Fruit fly (Drosophila melanogaster) Kc167 (cell line): ENCODE measurements around the gene CG15563.

Source experiments
- Myc ChIP-seq: fragments of >200 bp; optimal IDR thresholded peaks from 2 replicates; lab custom pipeline; 2017; ENCODE audit warnings: missing external identifiers
- Sin3A ChIP-seq: fragments of >200 bp; optimal IDR thresholded peaks from 2 replicates; lab custom pipeline; 2018; ENCODE audit warnings: missing external identifiers
- h ChIP-seq: fragments of >200 bp; optimal IDR thresholded peaks from 3 replicates; lab custom pipeline; 2018; ENCODE audit warnings: missing external identifiers
- insv ChIP-seq: fragments of >200 bp; optimal IDR thresholded peaks from 3 replicates; lab custom pipeline; 2018; ENCODE audit warnings: missing external identifiers
- psq ChIP-seq: fragments of >200 bp; optimal IDR thresholded peaks from 2 replicates; lab custom pipeline; 2017; ENCODE audit warnings: missing external identifiers
- ttk ChIP-seq: sonication (Bioruptor generic); optimal IDR thresholded peaks from 2 replicates; lab custom pipeline; 2017; ENCODE audit warnings: missing external identifiers

Gene CG15563

dm6 chr3R:31222890-31223569 lies 9.1 kb downstream of the CG15563 start:
- TF ChIP-seq insv (lab: Kevin White, UChicago) = no peak
- no peak for TF ChIP-seq h (lab: Kevin White, UChicago)
- no peak for TF ChIP-seq Sin3A (lab: Kevin White, UChicago)
- no peak for TF ChIP-seq ttk (lab: Kevin White, UChicago)

- TF ChIP-seq insv (lab: Kevin White, UChicago) = no peak
- no peak for TF ChIP-seq ttk (lab: Kevin White, UChicago)
- no peak for TF ChIP-seq h (lab: Kevin White, UChicago)
- no peak for TF ChIP-seq Sin3A (lab: Kevin White, UChicago)
- no peak for TF ChIP-seq psq (lab: Kevin White, UChicago)
- no peak for TF ChIP-seq Myc
These were observed 9.8 kb downstream of the CG15563 start for dm6 chr3R:31222125-31222889.

- TF ChIP-seq ttk (lab: Kevin White, UChicago) = no peak
- TF ChIP-seq psq (lab: Kevin White, UChicago) = no peak
- no peak for TF ChIP-seq h (lab: Kevin White, UChicago)
- no peak for TF ChIP-seq Myc
- TF ChIP-seq Sin3A (lab: Kevin White, UChicago) = no peak
- no peak for TF ChIP-seq insv (lab: Kevin White, UChicago)
These were observed 10.6 kb downstream of the CG15563 start for dm6 chr3R:31221337-31222047.

- TF ChIP-seq Myc (no peak), ttk (lab: Kevin White, UChicago) (no peak), psq (lab: Kevin White, UChicago) (no peak), Sin3A (lab: Kevin White, UChicago) (no peak), insv (lab: Kevin White, UChicago) (no peak), h (lab: Kevin White, UChicago) (no peak)
These were observed 11.4 kb downstream of the CG15563 start, which contains the start of gene CG12054 for dm6 chr3R:31220456-31221336. Gene CG12054, plus strand, starts transcription at chr3R:31220702.

dm6 chr3R:31218997-31219992 lies 12.8 kb downstream of the CG15563 start, which contains the start of gene ATPsynC:
Gene ATPsynC, minus strand, starts transcription at chr3R:31219630.
- no peak for TF ChIP-seq h (lab: Kevin White, UChicago)
- no peak for TF ChIP-seq Sin3A (lab: Kevin White, UChicago)
- TF ChIP-seq Myc = no peak
- TF ChIP-seq psq (lab: Kevin White, UChicago) = no peak
- no peak for TF ChIP-seq insv (lab: Kevin White, UChicago)
- TF ChIP-seq ttk (lab: Kevin White, UChicago) = no peak

dm6 chr3R:31218214-31218876 lies 13.8 kb downstream of the CG15563 start:
- TF ChIP-seq Myc = no peak
- no peak for TF ChIP-seq h (lab: Kevin White, UChicago)
- no peak for TF ChIP-seq ttk (lab: Kevin White, UChicago)
- no peak for TF ChIP-seq psq (lab: Kevin White, UChicago)
- no peak for TF ChIP-seq Sin3A (lab: Kevin White, UChicago)
- no peak for TF ChIP-seq insv (lab: Kevin White, UChicago)

- TF ChIP-seq Sin3A (lab: Kevin White, UChicago) (no peak), ttk (lab: Kevin White, UChicago) (no peak), Myc (no peak), h (lab: Kevin White, UChicago) (no peak), insv (lab: Kevin White, UChicago) (no peak), psq (lab: Kevin White, UChicago) (no peak)
These were observed 16.3 kb downstream of the CG15563 start, which contains the start of gene CG15561 for dm6 chr3R:31215830-31216229. Gene CG15561, minus strand, starts transcription at chr3R:31215942.

dm6 chr3R:31213227-31213626 lies 18.9 kb downstream of the CG15563 start, which contains the start of the genes Zwilch and CG1542:
Gene Zwilch, minus strand, starts transcription at chr3R:31213376.
Gene CG1542, plus strand, starts transcription at chr3R:31213458.
- no peak for TF ChIP-seq Sin3A (lab: Kevin White, UChicago)
- no peak for TF ChIP-seq ttk (lab: Kevin White, UChicago)
- TF ChIP-seq h (lab: Kevin White, UChicago) = no peak
- no peak for TF ChIP-seq insv (lab: Kevin White, UChicago)
- TF ChIP-seq Myc = no peak
- no peak for TF ChIP-seq psq (lab: Kevin White, UChicago)

dm6 chr3R:31210630-31211029 lies 21.5 kb downstream of the CG15563 start, which contains the start of gene chp:
Gene chp, minus strand, starts transcription at chr3R:31210730.
- TF ChIP-seq insv (lab: Kevin White, UChicago) = no peak
- no peak for TF ChIP-seq psq (lab: Kevin White, UChicago)
- no peak for TF ChIP-seq h (lab: Kevin White, UChicago)
- TF ChIP-seq Sin3A (lab: Kevin White, UChicago) = no peak
- TF ChIP-seq Myc = no peak
- TF ChIP-seq ttk (lab: Kevin White, UChicago) = no peak
